Worm (Caenorhabditis elegans) whole organism, young adult: ENCODE results near the gene C48B4.6.

ENCODE experiments used
- D2030.7 ChIP-seq: fragments of 200-800 bp; sonication (Bioruptor generic); IDR thresholded peaks from 2 replicates; pipeline ENCODE4 v1.3.6; 2022; ENCODE audit warnings: missing genetic modification reagents, missing genetic modification characterization, missing compliant biosample characterization
- efl-1 ChIP-seq: fragments of 150-350 bp; optimal IDR thresholded peaks from 2 replicates; lab custom pipeline; 2014; ENCODE audit warnings: missing biosample characterization, missing genetic modification reagents, missing genetic modification characterization
- hsf-1 ChIP-seq: fragments of 200-800 bp; sonication (Bioruptor generic); IDR thresholded peaks from 2 replicates; pipeline ENCODE4 v1.3.6; 2022; ENCODE audit warnings: missing genetic modification reagents, missing genetic modification characterization, missing compliant biosample characterization
- lin-35 ChIP-seq, 3 experiments: fragments of 150-350 bp in 2 of 3; sonication (generic microtip) in 1 of 3; optimal IDR thresholded peaks; 2 replicates each; lab custom pipeline; 2014 to 2018; ENCODE audit warnings: missing biosample characterization in 3 of 3, missing genetic modification characterization in 3 of 3, missing genetic modification reagents in 3 of 3
- madf-6 ChIP-seq: fragments of 200-800 bp; sonication (Bioruptor generic); IDR thresholded peaks from 2 replicates; pipeline ENCODE4 v1.3.6; 2022; ENCODE audit warnings: missing genetic modification reagents, missing genetic modification characterization, missing compliant biosample characterization
- unc-62 ChIP-seq: fragments of 150-350 bp; optimal IDR thresholded peaks from 2 replicates; lab custom pipeline; 2014; ENCODE audit warnings: missing biosample characterization, missing genetic modification reagents, missing genetic modification characterization

DNA sequence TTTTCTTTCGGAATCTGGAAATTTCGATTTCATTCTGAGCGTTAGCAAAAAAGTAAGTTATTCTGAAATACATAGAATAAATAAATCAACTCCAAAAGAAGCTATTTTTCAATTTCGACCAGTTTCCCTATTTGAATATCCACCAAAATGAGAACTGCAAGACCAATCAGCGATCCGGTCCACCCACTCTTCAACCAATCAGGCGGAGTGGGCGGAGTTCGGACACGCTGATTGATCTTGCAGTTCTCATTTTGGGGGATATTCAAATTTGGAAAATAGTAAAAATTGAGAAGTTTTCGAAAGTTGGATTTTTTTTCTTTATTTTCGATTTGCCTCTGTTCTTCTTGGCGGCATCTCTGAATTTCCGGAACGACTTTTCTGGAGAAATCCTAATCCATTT lies 12.5 kb upstream of the C48B4.6 start:
- TF ChIP-seq unc-62 (GFP tag; lab: Kevin White, UChicago) (no peak), lin-35 (GFP tag; optimal IDR thresholded peaks at IDR 0.05; lab: Kevin White, UChicago) (peak in 1 of 3 experiments; percentile 26), D2030.7 (GFP tag; lab: Robert Waterston, UW) (no peak), hsf-1 (GFP tag; lab: Robert Waterston, UW) (no peak), madf-6 (GFP tag; lab: Robert Waterston, UW) (no peak), efl-1 (GFP tag; lab: Kevin White, UChicago) (peak; percentile 50)
